Fruit fly (Drosophila melanogaster) whole organism, larva: ENCODE data around the gene CG31272.

Experiments used
- noc ChIP-seq: fragments of 200-800 bp; sonication (Bioruptor generic); optimal IDR thresholded peaks from 3 replicates; lab custom pipeline; 2019; ENCODE audit warnings: missing biosample characterization, mild to moderate bottlenecking, missing genetic modification characterization, moderate library complexity

The CG31272 gene

dm6 chr3R:10759348-10759847 is at the start of gene CG31272:
TSS of gene CG31272 (minus strand) at chr3R:10759398.
- TF ChIP-seq noc, result no peak

dm6 chr3R:10803855-10804254 is 44.7 kb upstream of the CG31272 start, which contains the start of gene CG14692:
TSS of gene CG14692 (minus strand) at chr3R:10803955.
- no peak for TF ChIP-seq noc

dm6 chr3R:10792604-10793003 is 33.4 kb upstream of the CG31272 start, which contains the start of gene CG14687:
TSS of gene CG14687 (plus strand) at chr3R:10792904.
- no peak for TF ChIP-seq noc

- peak; percentile 49 for TF ChIP-seq noc
These were observed 29.0 kb upstream of the CG31272 start, which contains the start of the genes Art1 and Mcm5 for dm6 chr3R:10788186-10788585. TSS of gene Art1 (minus strand) at chr3R:10788226. TSS of gene Mcm5 (plus strand) at chr3R:10788524.

- TF ChIP-seq noc, result peak; percentile 70
These were observed 24.9 kb upstream of the CG31272 start, which contains the start of the genes mRpL37 and Rbp1 for dm6 chr3R:10784058-10784499. TSS of gene mRpL37 (minus strand) at chr3R:10784092. TSS of gene Rbp1 (plus strand) at chr3R:10784383.

- no peak for TF ChIP-seq noc
These were observed 23.0 kb upstream of the CG31272 start, which contains the start of gene CG42633 for dm6 chr3R:10782167-10782566. TSS of gene CG42633 (minus strand) at chr3R:10782267.

dm6 chr3R:10780161-10780560 is 21.0 kb upstream of the CG31272 start:
- TF ChIP-seq noc, result no peak

- TF ChIP-seq noc, result no peak
These were observed 20.1 kb upstream of the CG31272 start, which contains the start of gene Desi for dm6 chr3R:10779269-10779668. TSS of gene Desi (plus strand) at chr3R:10779569.

- TF ChIP-seq noc, result no peak
These were observed 19.0 kb upstream of the CG31272 start for dm6 chr3R:10778151-10778550.

- no peak for TF ChIP-seq noc
These were observed 18.1 kb upstream of the CG31272 start, which contains the start of the genes CG45076, CG45078 and fau for dm6 chr3R:10777274-10777673. TSS of gene CG45076 (minus strand) at chr3R:10777374. TSS of gene CG45078 (minus strand) at chr3R:10777374. TSS of gene fau (minus strand) at chr3R:10777374.

- TF ChIP-seq noc, result no peak
These were observed 17.0 kb upstream of the CG31272 start for dm6 chr3R:10776047-10776659.

dm6 chr3R:10775246-10775645 is 16.0 kb upstream of the CG31272 start:
- no peak for TF ChIP-seq noc

- TF ChIP-seq noc, result no peak
These were observed 8.3 kb upstream of the CG31272 start, which contains the start of gene TfIIFbeta for dm6 chr3R:10767526-10767925. TSS of gene TfIIFbeta (minus strand) at chr3R:10767804.

dm6 chr3R:10761980-10762379 is 2.8 kb upstream of the CG31272 start:
- TF ChIP-seq noc, result no peak

- peak; percentile 54 for TF ChIP-seq noc
These were observed 2.0 kb upstream of the CG31272 start, which contains the start of the genes MED7 and Cap-H2 for dm6 chr3R:10760966-10761855. TSS of gene MED7 (minus strand) at chr3R:10761032. TSS of gene Cap-H2 (plus strand) at chr3R:10761310.

- TF ChIP-seq noc, result no peak
These were observed 3.7 kb downstream of the CG31272 start, which contains the start of gene CG14691 for dm6 chr3R:10755534-10755933. TSS of gene CG14691 (minus strand) at chr3R:10755634.
